Fruit fly (Drosophila melanogaster) S2 (cell line): ENCODE measurements around the gene comm2.

Experiments
- CG8478 ChIP-seq: fragments of >200 bp; optimal IDR thresholded peaks from 2 replicates; lab custom pipeline; 2018
- CTCF ChIP-seq, 2 experiments: fragments of >200 bp; optimal IDR thresholded peaks; 2 replicates each; lab custom pipeline; 2018

DNA sequence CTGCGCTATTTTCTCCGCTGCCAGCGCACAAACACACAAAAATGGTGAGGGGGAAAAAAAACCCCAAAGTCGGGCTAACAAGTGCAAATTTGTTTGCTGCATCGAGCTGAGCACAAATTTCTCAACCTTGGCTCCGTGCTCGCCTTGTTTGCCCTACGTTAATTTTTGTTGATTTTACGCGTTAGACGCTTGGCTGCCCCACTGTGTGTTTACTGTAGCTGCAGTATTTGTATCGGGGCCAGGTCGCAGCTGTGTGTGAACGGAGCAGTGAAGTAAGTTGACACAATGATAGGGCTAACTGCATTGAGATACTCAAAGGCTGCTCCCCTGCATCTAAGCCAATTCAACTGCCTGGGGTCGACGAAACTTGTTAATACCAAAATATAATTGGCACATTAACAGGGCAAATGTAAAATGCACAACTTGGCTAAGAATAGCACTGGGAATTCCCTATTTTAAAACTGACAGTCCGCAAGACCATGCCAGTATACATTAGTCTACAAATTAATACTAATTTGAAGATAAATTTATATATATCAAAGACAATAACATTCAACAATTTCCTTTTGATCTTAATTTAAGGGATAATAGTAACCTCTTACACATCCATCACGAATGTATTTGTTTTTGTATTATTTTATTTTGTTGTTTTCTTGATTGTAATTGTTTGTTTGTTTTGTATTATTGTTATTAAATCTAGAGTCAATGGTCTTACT, 16.3 kb upstream of the comm2 start, which contains the start of gene CG42571:
- TF ChIP-seq CTCF (optimal IDR thresholded peaks at IDR 0.05; lab: Kevin White, UChicago) (no peak), CG8478 (lab: Kevin White, UChicago) (no peak)
